Worm (Caenorhabditis elegans) whole organism, L3 larva: ENCODE results near the gene romo-1.

Experiments used
- ceh-9 ChIP-seq: sonication (generic microtip); optimal IDR thresholded peaks from 2 replicates; lab custom pipeline; 2018; ENCODE audit warnings: missing biosample characterization, missing genetic modification characterization
- elt-2 ChIP-seq: sonication (generic microtip); optimal IDR thresholded peaks from 2 replicates; lab custom pipeline; 2016; ENCODE audit warnings: missing genetic modification reagents, mild to moderate bottlenecking, missing genetic modification characterization, missing compliant biosample characterization
- snpc-4 ChIP-seq: fragments of 150-350 bp; optimal IDR thresholded peaks from 2 replicates; lab custom pipeline; 2014; ENCODE audit warnings: missing biosample characterization, missing genetic modification characterization

DNA sequence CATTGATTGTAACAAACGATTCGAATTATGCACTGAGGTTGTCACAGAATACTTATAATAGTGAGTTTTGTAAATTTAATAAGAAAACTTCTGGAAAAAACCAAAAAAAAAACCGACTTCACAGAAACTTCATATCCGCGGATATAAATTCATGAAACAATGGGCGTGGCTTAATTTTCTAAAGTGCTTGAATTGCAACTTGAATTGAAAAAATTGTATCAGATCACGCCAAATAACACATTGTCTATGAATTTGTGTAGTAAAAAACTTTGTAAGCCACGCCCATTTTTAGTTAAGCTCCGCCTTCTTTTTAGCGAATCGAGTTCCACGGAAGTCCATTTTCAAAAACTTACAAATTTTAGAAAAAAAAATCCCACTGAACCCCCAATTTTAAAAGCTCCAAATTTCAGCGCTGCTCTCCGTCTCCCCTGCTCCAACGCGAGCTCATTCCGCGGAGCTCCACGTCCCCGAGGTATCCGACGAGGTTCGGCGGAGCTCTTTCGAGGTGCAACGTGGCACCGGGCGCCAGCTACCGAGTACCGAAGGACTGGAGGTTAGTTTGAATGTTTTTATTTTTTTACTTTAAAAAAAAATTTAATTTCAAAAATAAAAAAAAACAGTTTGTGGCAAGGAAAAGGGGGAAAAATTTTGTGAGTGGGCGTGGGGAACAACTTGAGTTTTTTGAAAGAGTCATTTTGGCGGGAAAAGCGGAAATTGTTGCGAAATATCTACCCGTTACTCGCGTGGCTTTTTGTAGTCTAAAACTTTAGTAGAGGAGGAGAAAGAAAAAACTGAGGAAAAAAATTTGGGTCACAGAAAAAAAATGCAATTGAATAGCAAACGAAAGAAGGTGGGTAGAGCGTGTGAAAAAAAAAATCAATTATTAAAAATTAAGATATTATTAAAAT is 41.8 kb upstream of the romo-1 start:
- TF ChIP-seq elt-2 (no peak), snpc-4 (tag; lab: Kevin White, UChicago) (no peak), ceh-9 (tag; lab: Kevin White, UChicago) (no peak)
